Worm (Caenorhabditis elegans): ENCODE results near the gene sco-1.
A peak's percentile ranks its signal among the peaks of the same experiment; 100 is the strongest.

ce11 chrII:4322871-4323270, 23.4 kb downstream of the sco-1 start, which contains the start of gene H20J04.6:
- TF ChIP-seq ZK546.5 (tag; optimal IDR thresholded peaks at IDR 0.05) (no peak), C34F6.9 (tag; optimal IDR thresholded peaks at IDR 0.05) (peak; percentile 31), skn-1 (tag; optimal IDR thresholded peaks at IDR 0.05) (no peak), nhr-77 (tag; optimal IDR thresholded peaks at IDR 0.05) (no peak), gmeb-1 (tag; optimal IDR thresholded peaks at IDR 0.05) (peak; percentile 20), Y55F3AM.14 (GFP tag; optimal IDR thresholded peaks at IDR 0.05) (no peak), nhr-23 (tag; optimal IDR thresholded peaks at IDR 0.05) (no peak), lsy-2 (tag; optimal IDR thresholded peaks at IDR 0.05) (peak in 1 of 2 experiments; percentile 27), zag-1 (tag; optimal IDR thresholded peaks at IDR 0.05) (no peak), ztf-11 (tag; optimal IDR thresholded peaks at IDR 0.05) (no peak), elt-3 (tag; optimal IDR thresholded peaks at IDR 0.05) (no peak), lin-39 (tag; optimal IDR thresholded peaks at IDR 0.05) (no peak), alr-1 (tag; optimal IDR thresholded peaks at IDR 0.05) (no peak)

Data from whole organism, L2 larva.